Worm (Caenorhabditis elegans): Measurements from ENCODE around the gene dph-3.

Gene dph-3

ce11 chrIV:9697869-9698268 is 9.1 kb upstream of the dph-3 start:
- TF ChIP-seq rnt-1 (tag; optimal IDR thresholded peaks at IDR 0.05) = no peak
- no peak for TF ChIP-seq dmd-4 (tag; optimal IDR thresholded peaks at IDR 0.05; ENCODE audit: borderline replicate concordance)
- no peak for TF ChIP-seq ref-2 (tag; optimal IDR thresholded peaks at IDR 0.05)
- TF ChIP-seq sox-4 (tag; optimal IDR thresholded peaks at IDR 0.05) = no peak
- TF ChIP-seq pag-3 (tag; optimal IDR thresholded peaks at IDR 0.05; ENCODE audit: borderline replicate concordance) = no peak
- TF ChIP-seq T23F11.4 (GFP tag; optimal IDR thresholded peaks at IDR 0.05) = no peak
- TF ChIP-seq unc-3 (GFP tag; conservative IDR thresholded peaks at IDR 0.05) = no peak
- TF ChIP-seq unc-3 (tag; optimal IDR thresholded peaks at IDR 0.05) = no peak
- no peak for TF ChIP-seq ahr-1 (tag; optimal IDR thresholded peaks at IDR 0.05)
- TF ChIP-seq ceh-45 (GFP tag; IDR thresholded peaks at IDR 0.05) = no peak

ce11 chrIV:9699062-9699461 is 7.9 kb upstream of the dph-3 start:
- TF ChIP-seq lim-6 (tag; optimal IDR thresholded peaks at IDR 0.05) (no peak), ceh-9 (tag; optimal IDR thresholded peaks at IDR 0.05) (no peak), npax-4 (tag; optimal IDR thresholded peaks at IDR 0.05) (no peak), ceh-34 (tag; optimal IDR thresholded peaks at IDR 0.05) (no peak), K09A11.1 (tag; optimal IDR thresholded peaks at IDR 0.05; ENCODE audit: insufficient read depth) (no peak), ceh-14 (tag; optimal IDR thresholded peaks at IDR 0.05) (no peak), ceh-22 (tag; optimal IDR thresholded peaks at IDR 0.05) (no peak), elt-4 (tag; optimal IDR thresholded peaks at IDR 0.05) (no peak)

- no peak for TF ChIP-seq unc-86 (tag; optimal IDR thresholded peaks at IDR 0.05)
- TF ChIP-seq ceh-14 (tag; optimal IDR thresholded peaks at IDR 0.05) = no peak
- no peak for TF ChIP-seq pag-3 (tag; optimal IDR thresholded peaks at IDR 0.05; ENCODE audit: borderline replicate concordance)
- no peak for TF ChIP-seq ceh-18 (tag; optimal IDR thresholded peaks at IDR 0.05)
- TF ChIP-seq ceh-24 (tag; optimal IDR thresholded peaks at IDR 0.05) = no peak
- no peak for TF ChIP-seq hlh-13 (GFP tag; optimal IDR thresholded peaks at IDR 0.05)
- TF ChIP-seq ceh-30 (tag; optimal IDR thresholded peaks at IDR 0.05) = no peak
Observed at ce11 chrIV:9709205-9709604, 2.3 kb downstream of the dph-3 start, which contains the start of gene ant-1.3. Gene ant-1.3 (minus strand): TSS chrIV:9709305.

- no peak for TF ChIP-seq ceh-45 (GFP tag; IDR thresholded peaks at IDR 0.05)
- no peak for TF ChIP-seq nhr-11 (tag; optimal IDR thresholded peaks at IDR 0.05)
- TF ChIP-seq che-1 (tag; optimal IDR thresholded peaks at IDR 0.05) = no peak
- no peak for TF ChIP-seq lin-11 (tag; optimal IDR thresholded peaks at IDR 0.05)
- TF ChIP-seq ceh-24 (tag; optimal IDR thresholded peaks at IDR 0.05) = no peak
- TF ChIP-seq C38D4.7 (GFP tag; optimal IDR thresholded peaks at IDR 0.05) = no peak
- TF ChIP-seq npax-4 (tag; optimal IDR thresholded peaks at IDR 0.05) = no peak
- TF ChIP-seq pros-1 (tag; optimal IDR thresholded peaks at IDR 0.05) = no peak
- no peak for TF ChIP-seq dve-1 (tag; optimal IDR thresholded peaks at IDR 0.05)
- TF ChIP-seq madf-2 (tag; optimal IDR thresholded peaks at IDR 0.05) = no peak
- no peak for TF ChIP-seq odd-2 (tag; optimal IDR thresholded peaks at IDR 0.05)
- TF ChIP-seq ceh-22 (tag; optimal IDR thresholded peaks at IDR 0.05) = no peak
- TF ChIP-seq K02D7.2 (tag; optimal IDR thresholded peaks at IDR 0.05) = no peak
- TF ChIP-seq hlh-6 (tag; optimal IDR thresholded peaks at IDR 0.05) = no peak
- no peak for TF ChIP-seq pag-3 (tag; optimal IDR thresholded peaks at IDR 0.05; ENCODE audit: borderline replicate concordance)
- no peak for TF ChIP-seq tbx-7 (tag; optimal IDR thresholded peaks at IDR 0.05)
Observed at ce11 chrIV:9709887-9710286, 2.9 kb downstream of the dph-3 start, which contains the start of gene nhr-38. Gene nhr-38 (plus strand): TSS chrIV:9710187.

ce11 chrIV:9712782-9713181 is 5.8 kb downstream of the dph-3 start, which contains the start of gene K01H12.4:
Gene K01H12.4 (plus strand): TSS chrIV:9713082.
- no peak for TF ChIP-seq fkh-6 (tag; optimal IDR thresholded peaks at IDR 0.05)
- TF ChIP-seq ztf-16 (tag; optimal IDR thresholded peaks at IDR 0.05) = no peak
- no peak for TF ChIP-seq tbx-2 (tag; optimal IDR thresholded peaks at IDR 0.05)
- TF ChIP-seq elt-2 (tag; optimal IDR thresholded peaks at IDR 0.05) = no peak
- no peak for TF ChIP-seq ceh-45 (GFP tag; IDR thresholded peaks at IDR 0.05)
- no peak for TF ChIP-seq ttx-3 (tag; optimal IDR thresholded peaks at IDR 0.05)
- no peak for TF ChIP-seq fax-1 (tag; optimal IDR thresholded peaks at IDR 0.05)
- no peak for TF ChIP-seq lin-11 (tag; optimal IDR thresholded peaks at IDR 0.05)
- no peak for TF ChIP-seq hlh-8 (tag; optimal IDR thresholded peaks at IDR 0.05)
- TF ChIP-seq nhr-11 (tag; optimal IDR thresholded peaks at IDR 0.05) = no peak
- no peak for TF ChIP-seq nfya-1 (tag; optimal IDR thresholded peaks at IDR 0.05)
- no peak for TF ChIP-seq syd-9 (tag; optimal IDR thresholded peaks at IDR 0.05)
- no peak for TF ChIP-seq mec-3 (tag; optimal IDR thresholded peaks at IDR 0.05; ENCODE audit: borderline replicate concordance)
- no peak for TF ChIP-seq ama-1 (optimal IDR thresholded peaks at IDR 0.05)
- no peak for TF ChIP-seq pag-3 (tag; optimal IDR thresholded peaks at IDR 0.05; ENCODE audit: borderline replicate concordance)
